Worm (Caenorhabditis elegans) whole organism, mixed stage, embryonic: ENCODE data around the gene ZK121.2.

Experiments
- M03D4.4 ChIP-seq: sonication (generic microtip); optimal IDR thresholded peaks from 2 replicates; lab custom pipeline; 2017; ENCODE audit warnings: mild to moderate bottlenecking, missing genetic modification characterization, missing compliant biosample characterization
- ceh-43 ChIP-seq: fragments of 200-800 bp; sonication (Bioruptor generic); optimal IDR thresholded peaks from 2 replicates; lab custom pipeline; 2018; ENCODE audit warnings: mild to moderate bottlenecking, missing genetic modification characterization, moderate library complexity, missing compliant biosample characterization
- ceh-83 ChIP-seq: fragments of 200-800 bp; sonication (Bioruptor generic); optimal IDR thresholded peaks from 2 replicates; lab custom pipeline; 2018; ENCODE audit warnings: mild to moderate bottlenecking, missing genetic modification characterization, missing compliant biosample characterization
- elt-1 ChIP-seq: sonication (generic microtip); optimal IDR thresholded peaks from 2 replicates; lab custom pipeline; 2017; ENCODE audit warnings: missing genetic modification characterization, mild to moderate bottlenecking, missing compliant biosample characterization, antibody characterized with exemption, moderate library complexity, borderline replicate concordance; ENCODE audit not compliant: insufficient read depth
- ham-2 ChIP-seq: fragments of 200-800 bp; sonication (Bioruptor generic); optimal IDR thresholded peaks from 2 replicates; lab custom pipeline; 2018; ENCODE audit warnings: mild to moderate bottlenecking, missing genetic modification characterization, missing compliant biosample characterization
- lsy-2 ChIP-seq: fragments of 150-350 bp; optimal IDR thresholded peaks from 2 replicates; lab custom pipeline; 2014; ENCODE audit warnings: missing biosample characterization, missing genetic modification characterization
- mep-1 ChIP-seq: fragments of 150-350 bp; optimal IDR thresholded peaks from 2 replicates; lab custom pipeline; 2017; ENCODE audit warnings: missing biosample characterization, missing genetic modification reagents, missing genetic modification characterization, inconsistent platforms
- nhr-12 ChIP-seq: fragments of 150-350 bp; optimal IDR thresholded peaks from 2 replicates; lab custom pipeline; 2014; ENCODE audit warnings: missing biosample characterization, missing genetic modification characterization
- nhr-237 ChIP-seq: fragments of 150-350 bp; optimal IDR thresholded peaks from 2 replicates; lab custom pipeline; 2014; ENCODE audit warnings: missing biosample characterization, missing genetic modification characterization
- nhr-76 ChIP-seq: sonication (generic microtip); optimal IDR thresholded peaks from 2 replicates; lab custom pipeline; 2017; ENCODE audit warnings: missing biosample characterization, missing genetic modification characterization
- pha-4 ChIP-seq: fragments of 150-350 bp; optimal IDR thresholded peaks from 2 replicates; lab custom pipeline; 2018; ENCODE audit warnings: missing biosample characterization, missing genetic modification reagents, missing genetic modification characterization
- snpc-4 ChIP-seq: fragments of 150-350 bp; optimal IDR thresholded peaks from 2 replicates; lab custom pipeline; 2014; ENCODE audit warnings: missing biosample characterization, missing genetic modification characterization
- unc-62 ChIP-seq: fragments of 150-350 bp; optimal IDR thresholded peaks from 2 replicates; lab custom pipeline; 2014; ENCODE audit warnings: missing biosample characterization, missing genetic modification reagents, missing genetic modification characterization
- ztf-11 ChIP-seq: fragments of 150-350 bp; optimal IDR thresholded peaks from 2 replicates; lab custom pipeline; 2014; ENCODE audit warnings: missing biosample characterization, missing genetic modification characterization

DNA sequence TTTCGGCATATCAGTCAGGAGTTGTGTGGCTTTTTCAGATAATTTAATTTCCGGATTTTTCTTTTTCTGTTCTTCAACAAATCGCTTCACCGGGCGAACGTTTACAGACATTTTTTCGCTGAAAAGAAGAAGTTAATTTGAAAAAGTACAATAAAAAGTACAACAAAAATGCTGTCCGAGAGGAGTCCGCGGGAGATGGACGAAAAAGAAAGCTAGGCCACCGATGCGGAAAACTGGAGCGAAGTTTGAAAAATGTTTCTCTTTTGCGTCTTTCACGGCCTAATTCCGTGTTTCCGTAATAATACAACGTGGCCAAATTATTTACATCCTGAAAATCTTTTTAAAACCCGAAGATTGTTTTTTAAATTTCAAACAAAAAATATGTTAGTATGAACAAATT, 7.8 kb downstream of the ZK121.2 start, which contains the start of gene thoc-5:
- TF ChIP-seq ham-2 (GFP tag; lab: Kevin White, UChicago), result no peak
- peak; percentile 67 for TF ChIP-seq lsy-2 (tag; lab: Kevin White, UChicago)
- TF ChIP-seq unc-62 (GFP tag; lab: Kevin White, UChicago), result no peak
- peak; percentile 50 for TF ChIP-seq nhr-237 (tag; lab: Kevin White, UChicago)
- no peak for TF ChIP-seq elt-1 (tag; lab: Kevin White, UChicago)
- no peak for TF ChIP-seq snpc-4 (tag; lab: Kevin White, UChicago)
- no peak for TF ChIP-seq pha-4 (tag; lab: Kevin White, UChicago)
- TF ChIP-seq M03D4.4, result no peak
- TF ChIP-seq nhr-12 (tag; lab: Kevin White, UChicago), result no peak
- TF ChIP-seq nhr-76 (tag; lab: Kevin White, UChicago), result no peak
- no peak for TF ChIP-seq ceh-83
- no peak for TF ChIP-seq ztf-11
- TF ChIP-seq mep-1 (tag; lab: Kevin White, UChicago), result peak; percentile 61
- TF ChIP-seq ceh-43 (GFP tag; lab: Kevin White, UChicago), result no peak
